Fruit fly (Drosophila melanogaster) whole organism, adult: ENCODE measurements around the gene Nep6.
A peak's percentile ranks its signal among the peaks of the same experiment; 100 is the strongest.

Experiments
- CG11617 ChIP-seq: fragments of 200-800 bp; sonication (Bioruptor generic); optimal IDR thresholded peaks from 2 replicates; lab custom pipeline; 2017; ENCODE audit warnings: mild to moderate bottlenecking, missing biosample characterization, missing genetic modification reagents, missing genetic modification characterization
- CG12768 ChIP-seq: fragments of 200-800 bp; sonication (Bioruptor generic); optimal IDR thresholded peaks from 2 replicates; lab custom pipeline; 2017; ENCODE audit warnings: missing biosample characterization, missing genetic modification characterization, mild to moderate bottlenecking, moderate library complexity, missing genetic modification reagents
- CG14711 ChIP-seq: fragments of 200-800 bp; sonication (Bioruptor generic); optimal IDR thresholded peaks from 2 replicates; lab custom pipeline; 2018; ENCODE audit warnings: missing biosample characterization, mild to moderate bottlenecking, missing genetic modification characterization, moderate library complexity
- CG1620 ChIP-seq: fragments of 200-800 bp; sonication (Bioruptor generic); optimal IDR thresholded peaks from 2 replicates; lab custom pipeline; 2016; ENCODE audit warnings: missing biosample characterization, missing genetic modification characterization
- CG33017 ChIP-seq: fragments of 200-800 bp; sonication (Bioruptor generic); optimal IDR thresholded peaks from 2 replicates; lab custom pipeline; 2018; ENCODE audit warnings: missing biosample characterization, mild to moderate bottlenecking, missing genetic modification characterization, moderate library complexity
- CG5204 ChIP-seq: fragments of 200-800 bp; sonication (Bioruptor generic); optimal IDR thresholded peaks from 2 replicates; lab custom pipeline; 2016; ENCODE audit warnings: missing biosample characterization, missing genetic modification characterization
- CG7045 ChIP-seq: fragments of 200-800 bp; sonication (Bioruptor generic); optimal IDR thresholded peaks from 2 replicates; lab custom pipeline; 2017; ENCODE audit warnings: missing biosample characterization, mild to moderate bottlenecking, missing genetic modification characterization
- CG7101 ChIP-seq: fragments of 200-800 bp; sonication (Bioruptor generic); optimal IDR thresholded peaks from 2 replicates; lab custom pipeline; 2018; ENCODE audit warnings: missing biosample characterization, mild to moderate bottlenecking, missing genetic modification characterization, moderate library complexity
- Clk ChIP-seq: fragments of 200-800 bp; sonication (Bioruptor generic); optimal IDR thresholded peaks from 2 replicates; lab custom pipeline; 2017; ENCODE audit warnings: missing biosample characterization, missing genetic modification characterization
- Crg-1 ChIP-seq: fragments of 200-800 bp; sonication (Bioruptor generic); optimal IDR thresholded peaks from 2 replicates; lab custom pipeline; 2016; ENCODE audit warnings: missing biosample characterization, missing genetic modification characterization
- Hr96 ChIP-seq: fragments of 200-800 bp; sonication (Bioruptor generic); optimal IDR thresholded peaks from 2 replicates; lab custom pipeline; 2016; ENCODE audit warnings: missing biosample characterization, missing genetic modification characterization
- Mnt ChIP-seq: fragments of 200-800 bp; sonication (Bioruptor generic); optimal IDR thresholded peaks from 2 replicates; lab custom pipeline; 2016; ENCODE audit warnings: missing biosample characterization, mild to moderate bottlenecking, missing genetic modification characterization
- bab1 ChIP-seq: fragments of 200-800 bp; sonication (Bioruptor generic); optimal IDR thresholded peaks from 3 replicates; lab custom pipeline; 2019; ENCODE audit warnings: missing biosample characterization, mild to moderate bottlenecking, missing genetic modification characterization, moderate library complexity
- cic ChIP-seq: fragments of 200-800 bp; sonication (Bioruptor generic); optimal IDR thresholded peaks from 2 replicates; lab custom pipeline; 2017; ENCODE audit warnings: missing biosample characterization, mild to moderate bottlenecking, missing genetic modification characterization, moderate library complexity
- cnc ChIP-seq, 2 experiments: fragments of >200 bp; optimal IDR thresholded peaks; 2 replicates each; lab custom pipeline; 2017
- kay ChIP-seq: fragments of 200-800 bp; sonication (Bioruptor generic); peaks from one replicate; lab custom pipeline; 2016; ENCODE audit warnings: missing biosample characterization, missing genetic modification characterization, borderline replicate concordance
- ovo ChIP-seq: fragments of 200-800 bp; sonication (Bioruptor generic); optimal IDR thresholded peaks from 2 replicates; lab custom pipeline; 2016; ENCODE audit warnings: missing biosample characterization, missing genetic modification characterization
- pad ChIP-seq: fragments of 200-800 bp; sonication (Bioruptor generic); optimal IDR thresholded peaks from 3 replicates; lab custom pipeline; 2017; ENCODE audit warnings: missing biosample characterization, missing genetic modification characterization, mild to moderate bottlenecking, moderate library complexity, missing genetic modification reagents
- tj ChIP-seq: fragments of 200-800 bp; sonication (Bioruptor generic); optimal IDR thresholded peaks from 3 replicates; lab custom pipeline; 2017; ENCODE audit warnings: missing biosample characterization, mild to moderate bottlenecking, missing genetic modification characterization, moderate library complexity
- toe ChIP-seq: fragments of 200-800 bp; sonication (Bioruptor generic); optimal IDR thresholded peaks from 2 replicates; lab custom pipeline; 2016; ENCODE audit warnings: missing biosample characterization, missing genetic modification characterization

Nep6 gene

dm6 chrX:12801357-12801756 lies at the start of gene Nep6:
Gene Nep6, plus strand, starts transcription at chrX:12801661.
- TF ChIP-seq Hr96 (GFP tag; lab: Kevin White, UChicago) (no peak), CG14711 (tag; lab: Kevin White, UChicago) (no peak), Mnt (GFP tag; lab: Kevin White, UChicago) (no peak), CG7045 (GFP tag; lab: Kevin White, UChicago) (no peak), cic (peak; percentile 68)

- peak; percentile 77 for TF ChIP-seq kay (GFP tag; lab: Kevin White, UChicago)
- no peak for TF ChIP-seq Clk
- TF ChIP-seq CG12768 (GFP tag; lab: Kevin White, UChicago) = no peak
- peak; percentile 46 for TF ChIP-seq cic
- no peak for TF ChIP-seq Crg-1
Measured at dm6 chrX:12751786-12752187, 49.7 kb upstream of the Nep6 start.

- no peak for TF ChIP-seq kay (GFP tag; lab: Kevin White, UChicago)
- TF ChIP-seq bab1 = peak; percentile 98
- TF ChIP-seq CG33017 (tag; lab: Kevin White, UChicago) = peak; percentile 93
- peak; percentile 94 for TF ChIP-seq Crg-1
- peak; percentile 98 for TF ChIP-seq CG7101
- peak; percentile 96 for TF ChIP-seq CG1620
- peak; percentile 94 for TF ChIP-seq CG7045 (GFP tag; lab: Kevin White, UChicago)
- no peak for TF ChIP-seq ovo (GFP tag; lab: Kevin White, UChicago)
- peak; percentile 98 for TF ChIP-seq Hr96 (GFP tag; lab: Kevin White, UChicago)
- TF ChIP-seq CG12768 (GFP tag; lab: Kevin White, UChicago) = peak; percentile 91
- peak; percentile 91 for TF ChIP-seq tj
- TF ChIP-seq cnc (optimal IDR thresholded peaks at IDR 0.05; lab: Kevin White, UChicago) = no peak
- peak; percentile 95 for TF ChIP-seq Mnt (GFP tag; lab: Kevin White, UChicago)
- TF ChIP-seq cic = peak; percentile 29
- peak; percentile 78 for TF ChIP-seq toe
- peak; percentile 94 for TF ChIP-seq Clk
- TF ChIP-seq CG11617 (GFP tag; lab: Kevin White, UChicago) = peak; percentile 93
- TF ChIP-seq pad (GFP tag; lab: Kevin White, UChicago) = peak; percentile 91
- TF ChIP-seq CG5204 (GFP tag; lab: Kevin White, UChicago) = peak; percentile 92
- peak; percentile 97 for TF ChIP-seq CG14711 (tag; lab: Kevin White, UChicago)
Measured at dm6 chrX:12752196-12752595, 49.3 kb upstream of the Nep6 start.

dm6 chrX:12753602-12754347 lies 47.7 kb upstream of the Nep6 start:
- TF ChIP-seq ovo (GFP tag; lab: Kevin White, UChicago) = peak; percentile 95
- no peak for TF ChIP-seq Clk
- no peak for TF ChIP-seq kay (GFP tag; lab: Kevin White, UChicago)
- no peak for TF ChIP-seq CG11617 (GFP tag; lab: Kevin White, UChicago)
- TF ChIP-seq Mnt (GFP tag; lab: Kevin White, UChicago) = peak; percentile 63
- TF ChIP-seq CG7101 = no peak
- TF ChIP-seq CG1620 = no peak
- no peak for TF ChIP-seq bab1
- peak; percentile 13 for TF ChIP-seq CG7045 (GFP tag; lab: Kevin White, UChicago)
- TF ChIP-seq cnc (optimal IDR thresholded peaks at IDR 0.05; lab: Kevin White, UChicago) = no peak
- TF ChIP-seq Crg-1 = no peak
- TF ChIP-seq toe = no peak
- no peak for TF ChIP-seq CG14711 (tag; lab: Kevin White, UChicago)
- TF ChIP-seq Hr96 (GFP tag; lab: Kevin White, UChicago) = peak; percentile 72
- TF ChIP-seq cic = peak; percentile 85
- TF ChIP-seq tj = peak; percentile 78
- peak; percentile 94 for TF ChIP-seq pad (GFP tag; lab: Kevin White, UChicago)
- no peak for TF ChIP-seq CG33017 (tag; lab: Kevin White, UChicago)
- no peak for TF ChIP-seq CG5204 (GFP tag; lab: Kevin White, UChicago)
- peak; percentile 83 for TF ChIP-seq CG12768 (GFP tag; lab: Kevin White, UChicago)

- no peak for TF ChIP-seq ovo (GFP tag; lab: Kevin White, UChicago)
- no peak for TF ChIP-seq tj
- peak; percentile 83 for TF ChIP-seq pad (GFP tag; lab: Kevin White, UChicago)
- peak; percentile 96 for TF ChIP-seq CG7101
- no peak for TF ChIP-seq cnc (optimal IDR thresholded peaks at IDR 0.05; lab: Kevin White, UChicago)
- peak; percentile 94 for TF ChIP-seq bab1
- peak; percentile 68 for TF ChIP-seq Clk
- peak; percentile 47 for TF ChIP-seq toe
- no peak for TF ChIP-seq cic
- peak; percentile 66 for TF ChIP-seq CG1620
- TF ChIP-seq CG5204 (GFP tag; lab: Kevin White, UChicago) = peak; percentile 83
- TF ChIP-seq CG12768 (GFP tag; lab: Kevin White, UChicago) = no peak
- peak; percentile 94 for TF ChIP-seq CG14711 (tag; lab: Kevin White, UChicago)
- peak; percentile 22 for TF ChIP-seq Mnt (GFP tag; lab: Kevin White, UChicago)
- peak; percentile 81 for TF ChIP-seq CG7045 (GFP tag; lab: Kevin White, UChicago)
- TF ChIP-seq CG33017 (tag; lab: Kevin White, UChicago) = peak; percentile 93
- peak; percentile 72 for TF ChIP-seq Hr96 (GFP tag; lab: Kevin White, UChicago)
- TF ChIP-seq kay (GFP tag; lab: Kevin White, UChicago) = peak; percentile 63
- TF ChIP-seq Crg-1 = peak; percentile 89
- peak; percentile 72 for TF ChIP-seq CG11617 (GFP tag; lab: Kevin White, UChicago)
Measured at dm6 chrX:12754348-12754733, 47.1 kb upstream of the Nep6 start.

dm6 chrX:12755017-12755563 lies 46.4 kb upstream of the Nep6 start:
- no peak for TF ChIP-seq CG12768 (GFP tag; lab: Kevin White, UChicago)
- TF ChIP-seq toe = peak; percentile 56
- TF ChIP-seq CG7045 (GFP tag; lab: Kevin White, UChicago) = peak; percentile 55
- TF ChIP-seq Hr96 (GFP tag; lab: Kevin White, UChicago) = peak; percentile 88
- TF ChIP-seq cnc (optimal IDR thresholded peaks at IDR 0.05; lab: Kevin White, UChicago) = no peak
- peak; percentile 89 for TF ChIP-seq CG7101
- peak; percentile 78 for TF ChIP-seq Mnt (GFP tag; lab: Kevin White, UChicago)
- peak; percentile 80 for TF ChIP-seq pad (GFP tag; lab: Kevin White, UChicago)
- peak; percentile 32 for TF ChIP-seq ovo (GFP tag; lab: Kevin White, UChicago)
- TF ChIP-seq bab1 = peak; percentile 95
- TF ChIP-seq CG1620 = peak; percentile 70
- TF ChIP-seq cic = peak; percentile 14
- TF ChIP-seq CG5204 (GFP tag; lab: Kevin White, UChicago) = peak; percentile 65
- peak; percentile 82 for TF ChIP-seq CG14711 (tag; lab: Kevin White, UChicago)
- peak; percentile 85 for TF ChIP-seq kay (GFP tag; lab: Kevin White, UChicago)
- TF ChIP-seq Clk = peak; percentile 29
- TF ChIP-seq CG11617 (GFP tag; lab: Kevin White, UChicago) = peak; percentile 74
- TF ChIP-seq CG33017 (tag; lab: Kevin White, UChicago) = peak; percentile 78
- peak; percentile 94 for TF ChIP-seq tj
- TF ChIP-seq Crg-1 = peak; percentile 20
